Fruit fly (Drosophila melanogaster): ENCODE data around the gene sws.
A peak's percentile ranks its signal among the peaks of the same experiment; 100 is the strongest.

- TF ChIP-seq cic (GFP tag; optimal IDR thresholded peaks at IDR 0.05) (peak; percentile 47), CG14711 (tag; optimal IDR thresholded peaks at IDR 0.05) (no peak), bab1 (GFP tag; optimal IDR thresholded peaks at IDR 0.05) (peak; percentile 8), CG7045 (GFP tag; optimal IDR thresholded peaks at IDR 0.05) (no peak), CG33017 (tag; optimal IDR thresholded peaks at IDR 0.05) (no peak), CG11617 (GFP tag; optimal IDR thresholded peaks at IDR 0.05) (peak; percentile 66), CG7101 (tag; optimal IDR thresholded peaks at IDR 0.05) (peak; percentile 7), CG5204 (GFP tag; optimal IDR thresholded peaks at IDR 0.05) (no peak)
Measured at dm6 chrX:7935798-7936572, 32.1 kb downstream of the sws start, which contains the start of gene Ubr3.
